Worm (Caenorhabditis elegans): Measurements from ENCODE around the gene col-83.

DNA sequence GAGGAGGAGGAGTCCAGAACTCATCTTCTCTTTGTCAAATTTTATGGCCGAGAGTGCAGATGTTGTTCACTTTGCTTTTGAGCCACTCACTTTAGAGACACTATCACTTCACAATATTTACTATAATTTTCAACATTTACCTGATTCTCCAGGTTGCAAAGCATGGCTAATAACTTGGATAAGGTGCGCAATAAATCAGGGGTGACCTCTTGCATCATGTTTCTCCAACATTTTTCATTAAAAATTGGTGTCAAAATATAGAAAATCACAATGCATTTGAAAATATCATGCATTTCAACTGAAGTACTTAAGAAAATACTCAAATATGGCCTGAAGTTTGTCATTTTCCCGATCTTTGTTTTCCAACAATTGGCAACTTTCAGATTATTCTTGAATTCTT, 50.2 kb downstream of the col-83 start:
- no peak for TF ChIP-seq flt-1 (GFP tag; IDR thresholded peaks at IDR 0.05)
- no peak for TF ChIP-seq tbx-11 (GFP tag; IDR thresholded peaks at IDR 0.05)
- TF ChIP-seq ets-7 (tag; optimal IDR thresholded peaks at IDR 0.05), result no peak
- TF ChIP-seq aly-1 (tag; optimal IDR thresholded peaks at IDR 0.05), result no peak
- TF ChIP-seq ama-1 (optimal IDR thresholded peaks at IDR 0.05), result no peak
- no peak for TF ChIP-seq sea-1 (GFP tag; conservative IDR thresholded peaks at IDR 0.05)
- TF ChIP-seq B0310.2 (tag; optimal IDR thresholded peaks at IDR 0.05), result no peak
- TF ChIP-seq hmg-4 (GFP tag; optimal IDR thresholded peaks at IDR 0.05), result no peak
- no peak for TF ChIP-seq ceh-36 (tag; optimal IDR thresholded peaks at IDR 0.05)
- no peak for TF ChIP-seq scrt-1 (GFP tag; IDR thresholded peaks at IDR 0.05)
